Worm (Caenorhabditis elegans): ENCODE measurements around the gene Y71H2AM.11.

DNA sequence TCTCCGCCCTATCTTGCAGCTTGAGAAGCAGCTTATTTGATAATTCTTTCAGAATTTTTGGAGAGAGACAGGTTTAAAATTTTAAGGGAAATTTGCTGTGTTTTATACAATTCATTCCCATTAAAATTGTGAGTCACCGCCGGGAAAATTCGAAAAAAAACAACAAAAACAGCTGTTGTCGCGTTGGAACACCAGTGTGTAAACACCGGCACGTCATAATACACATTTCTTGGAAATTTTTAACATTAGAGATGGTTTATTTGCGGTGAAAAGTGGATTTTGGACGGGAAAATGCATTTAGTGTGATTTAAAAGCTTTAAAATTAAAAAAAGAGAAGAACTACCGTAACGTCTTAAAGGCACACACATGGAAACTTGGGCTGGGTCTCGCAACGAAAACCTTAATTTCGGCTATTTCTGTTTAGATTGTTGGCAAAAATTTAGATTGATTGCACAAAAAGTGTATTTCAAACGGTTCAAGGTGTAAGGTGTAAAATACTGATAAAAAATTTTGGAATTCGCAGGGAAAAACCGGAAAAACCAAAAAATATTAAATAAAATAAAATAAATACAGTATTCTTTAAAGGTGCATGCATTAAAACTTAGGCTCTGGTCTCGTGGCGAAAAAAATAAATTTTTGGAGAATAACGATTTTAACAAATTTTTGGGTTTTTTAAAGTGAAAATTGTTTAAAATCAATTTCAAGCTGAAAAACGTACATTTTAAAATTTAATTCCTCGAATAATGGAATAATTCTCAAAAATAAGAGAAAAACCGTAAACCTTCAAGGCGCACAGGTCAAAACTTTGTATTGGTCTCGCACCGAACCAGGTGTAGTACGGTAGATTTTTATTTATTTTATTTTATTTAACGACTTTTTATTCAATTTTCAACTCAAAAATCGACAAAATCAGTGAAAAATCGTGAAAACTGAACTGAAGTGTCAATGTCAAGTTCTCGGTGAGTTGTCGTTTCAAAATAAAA lies 620 bp upstream of the Y71H2AM.11 start, which contains the start of gene cosa-1:
- TF ChIP-seq unc-98 (GFP tag; IDR thresholded peaks at IDR 0.05) (no peak), elt-3 (tag; optimal IDR thresholded peaks at IDR 0.05) (no peak), mep-1 (tag; optimal IDR thresholded peaks at IDR 0.05) (peak; percentile 5)
